Worm (Caenorhabditis elegans) whole organism, late embryonic: Measurements from ENCODE around the gene aat-2.

ENCODE experiments used
- mec-3 ChIP-seq: sonication (generic microtip); optimal IDR thresholded peaks from 2 replicates; lab custom pipeline; 2016; ENCODE audit warnings: borderline replicate concordance, missing genetic modification characterization, missing compliant biosample characterization
- rnt-1 ChIP-seq: sonication (generic microtip); optimal IDR thresholded peaks from 2 replicates; lab custom pipeline; 2016; ENCODE audit warnings: missing genetic modification characterization, missing compliant biosample characterization
- unc-42 ChIP-seq: sonication (generic microtip); optimal IDR thresholded peaks from 2 replicates; lab custom pipeline; 2016; ENCODE audit warnings: missing genotype, missing genetic modification characterization, missing compliant biosample characterization

ce11 chrV:9207377-9207776, 38.8 kb downstream of the aat-2 start, which contains the start of gene inx-10:
- no peak for TF ChIP-seq mec-3 (tag; lab: Kevin White, UChicago)
- TF ChIP-seq rnt-1 (tag; lab: Kevin White, UChicago): no peak
- TF ChIP-seq unc-42: no peak
